Fruit fly (Drosophila melanogaster): ENCODE results near the gene Culd.

dm6 chr3L:8360063-8360642, 4.1 kb upstream of the Culd start:
- TF ChIP-seq psq (optimal IDR thresholded peaks at IDR 0.05) (no peak), h (optimal IDR thresholded peaks at IDR 0.05) (no peak), Myc (optimal IDR thresholded peaks at IDR 0.05) (no peak), Sin3A (optimal IDR thresholded peaks at IDR 0.05) (no peak), insv (optimal IDR thresholded peaks at IDR 0.05) (no peak), ttk (optimal IDR thresholded peaks at IDR 0.05) (no peak)

Data from Kc167 (cell line).